Worm (Caenorhabditis elegans): ENCODE results near the gene epg-7.
"Not testable (repeated sequence)": the region's sequence is repeated elsewhere in the genome, so short reads cannot be mapped to it uniquely, and the experiment has no call there.

epg-7 gene

DNA sequence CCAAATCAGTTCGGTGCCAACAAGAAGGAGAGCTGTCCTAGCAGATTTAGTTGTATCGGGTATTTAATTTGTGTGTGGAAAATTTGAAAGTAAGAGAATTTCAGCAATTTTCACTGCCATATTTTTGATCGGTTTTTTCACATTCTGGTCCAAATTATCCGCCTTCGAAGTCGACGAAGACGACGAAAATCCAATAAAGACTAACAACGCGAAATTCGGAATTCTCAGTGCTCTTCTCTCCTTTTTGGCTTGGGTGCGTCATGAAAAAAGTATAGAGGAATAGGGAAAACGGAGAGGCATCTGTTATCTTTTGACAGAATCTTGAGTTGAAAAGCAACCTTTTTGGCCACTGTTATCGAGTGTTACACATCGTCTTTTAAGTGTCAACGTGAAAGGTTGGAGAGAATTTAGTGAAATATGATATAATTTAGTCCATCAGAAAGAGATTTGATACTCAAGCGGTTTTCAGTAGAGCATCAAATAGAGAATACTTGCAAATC, 6.4 kb upstream of the epg-7 start:
- TF ChIP-seq scrt-1 (GFP tag; IDR thresholded peaks at IDR 0.05) (no peak), hmg-4 (GFP tag; optimal IDR thresholded peaks at IDR 0.05) (no peak), flt-1 (GFP tag; IDR thresholded peaks at IDR 0.05) (no peak), tbx-37 (GFP tag; conservative IDR thresholded peaks at IDR 0.05) (no peak), sea-1 (GFP tag; conservative IDR thresholded peaks at IDR 0.05) (no peak), F13C5.2 (tag; optimal IDR thresholded peaks at IDR 0.05) (no peak), ceh-13 (GFP tag; optimal IDR thresholded peaks at IDR 0.05) (no peak), aly-1 (tag; optimal IDR thresholded peaks at IDR 0.05) (no peak), tra-4 (tag; optimal IDR thresholded peaks at IDR 0.05) (no peak), B0310.2 (tag; optimal IDR thresholded peaks at IDR 0.05) (no peak), ceh-36 (tag; optimal IDR thresholded peaks at IDR 0.05) (no peak), tbx-11 (GFP tag; IDR thresholded peaks at IDR 0.05) (no peak), ama-1 (optimal IDR thresholded peaks at IDR 0.05) (no peak), pes-1 (GFP tag; IDR thresholded peaks at IDR 0.05) (no peak), hnd-1 (tag; optimal IDR thresholded peaks at IDR 0.05) (no peak), hmbx-1 (tag; optimal IDR thresholded peaks at IDR 0.05) (no peak)

- no peak for TF ChIP-seq scrt-1 (GFP tag; IDR thresholded peaks at IDR 0.05)
- TF ChIP-seq ceh-13 (GFP tag; optimal IDR thresholded peaks at IDR 0.05): no peak
- no peak for TF ChIP-seq ceh-36 (tag; optimal IDR thresholded peaks at IDR 0.05)
- no peak for TF ChIP-seq ets-7 (tag; optimal IDR thresholded peaks at IDR 0.05)
Measured at ce11 chrX:7329601-7330000, 4.9 kb upstream of the epg-7 start, which contains the start of gene ttr-59. Gene ttr-59 (plus strand): TSS chrX:7329818.

DNA sequence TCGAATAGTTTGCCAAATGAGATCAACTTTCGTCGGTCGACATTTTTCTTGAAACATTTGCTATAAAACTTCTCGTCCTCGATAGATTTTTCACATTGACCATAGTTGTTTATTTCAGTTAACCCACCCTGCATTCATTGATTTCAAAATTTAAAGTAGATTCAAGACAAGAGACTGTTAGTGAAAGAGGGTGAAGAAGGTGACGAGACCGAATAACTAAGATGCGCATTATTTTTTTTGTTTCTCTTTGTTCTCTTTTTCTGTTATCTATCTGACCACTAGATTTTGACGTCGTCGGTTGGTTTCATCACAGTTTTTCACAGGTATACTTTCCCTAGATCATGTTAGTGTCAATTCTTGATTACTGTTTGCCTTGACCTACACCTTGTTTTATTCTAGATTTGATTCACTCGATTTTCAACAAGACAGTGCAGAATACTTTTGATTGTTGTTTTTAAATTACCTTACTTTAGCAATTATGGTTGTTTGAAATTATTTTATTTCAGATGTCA, 3.8 kb upstream of the epg-7 start, which contains the start of gene ttr-30:
Gene ttr-30 (plus strand): TSS at position 265 of the 512 bp plus-strand sequence.
- TF ChIP-seq hmbx-1 (tag; optimal IDR thresholded peaks at IDR 0.05) (no peak), tra-4 (tag; optimal IDR thresholded peaks at IDR 0.05) (no peak)

ce11 chrX:7340394-7340793, 5.9 kb downstream of the epg-7 start:
- no peak for TF ChIP-seq pes-1 (GFP tag; IDR thresholded peaks at IDR 0.05)
- no peak for TF ChIP-seq tbx-37 (GFP tag; conservative IDR thresholded peaks at IDR 0.05)
- TF ChIP-seq hnd-1 (tag; optimal IDR thresholded peaks at IDR 0.05): no peak
- no peak for TF ChIP-seq B0310.2 (tag; optimal IDR thresholded peaks at IDR 0.05)
- no peak for TF ChIP-seq sea-1 (GFP tag; conservative IDR thresholded peaks at IDR 0.05)
- TF ChIP-seq aly-1 (tag; optimal IDR thresholded peaks at IDR 0.05): no peak
- TF ChIP-seq ama-1 (optimal IDR thresholded peaks at IDR 0.05): peak; percentile 53
- TF ChIP-seq hmg-4 (GFP tag; optimal IDR thresholded peaks at IDR 0.05): peak; percentile 12

DNA sequence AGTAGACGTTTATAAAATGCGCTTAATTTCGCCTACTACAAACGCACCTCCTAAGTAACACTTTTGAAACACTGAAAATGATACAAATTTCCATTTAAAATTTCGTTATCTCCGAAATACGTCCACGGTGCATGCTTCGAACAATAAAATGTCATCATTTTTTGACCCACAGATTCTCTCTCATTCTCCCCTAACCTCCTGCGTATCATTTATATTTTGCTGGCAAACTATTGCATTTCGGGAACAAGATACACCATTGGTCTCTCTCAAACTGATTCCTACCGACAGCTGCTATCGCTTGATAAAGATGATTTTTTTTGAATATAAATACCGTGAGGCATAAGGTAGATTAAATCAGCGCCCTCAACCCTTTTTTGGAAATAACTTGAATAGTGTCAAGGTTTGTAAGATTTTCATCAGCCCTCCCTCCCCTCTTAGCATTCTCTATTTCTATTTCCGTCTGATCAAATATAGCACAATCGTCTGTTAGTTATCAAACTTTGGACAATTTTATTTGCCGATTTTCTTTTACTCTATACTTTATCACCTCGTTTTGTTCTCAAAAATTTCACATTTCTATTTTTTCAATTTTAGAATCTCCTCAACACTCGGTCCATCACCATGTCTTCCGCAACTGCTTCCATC, 6.5 kb downstream of the epg-7 start, which contains the start of gene C07D8.6:
Gene C07D8.6 (plus strand): TSS at position 595 of the 645 bp plus-strand sequence.
- TF ChIP-seq aly-1 (tag; optimal IDR thresholded peaks at IDR 0.05): no peak
- TF ChIP-seq hnd-1 (tag; optimal IDR thresholded peaks at IDR 0.05): no peak
- TF ChIP-seq ama-1 (optimal IDR thresholded peaks at IDR 0.05): no peak
- TF ChIP-seq tbx-37 (GFP tag; conservative IDR thresholded peaks at IDR 0.05): no peak
- TF ChIP-seq ceh-13 (GFP tag; optimal IDR thresholded peaks at IDR 0.05): no peak
- no peak for TF ChIP-seq tra-4 (tag; optimal IDR thresholded peaks at IDR 0.05)
- TF ChIP-seq hmbx-1 (tag; optimal IDR thresholded peaks at IDR 0.05): no peak
- no peak for TF ChIP-seq F13C5.2 (tag; optimal IDR thresholded peaks at IDR 0.05)
- no peak for TF ChIP-seq flt-1 (GFP tag; IDR thresholded peaks at IDR 0.05)
- TF ChIP-seq pes-1 (GFP tag; IDR thresholded peaks at IDR 0.05): no peak
- no peak for TF ChIP-seq B0310.2 (tag; optimal IDR thresholded peaks at IDR 0.05)
- TF ChIP-seq tbx-11 (GFP tag; IDR thresholded peaks at IDR 0.05): no peak
- TF ChIP-seq scrt-1 (GFP tag; IDR thresholded peaks at IDR 0.05): no peak
- no peak for TF ChIP-seq ets-7 (tag; optimal IDR thresholded peaks at IDR 0.05)
- no peak for TF ChIP-seq hmg-4 (GFP tag; optimal IDR thresholded peaks at IDR 0.05)

- TF ChIP-seq flt-1 (GFP tag; IDR thresholded peaks at IDR 0.05) (no peak), F13C5.2 (tag; optimal IDR thresholded peaks at IDR 0.05) (no peak), hnd-1 (tag; optimal IDR thresholded peaks at IDR 0.05) (no peak), tra-4 (tag; optimal IDR thresholded peaks at IDR 0.05) (no peak), ceh-36 (tag; optimal IDR thresholded peaks at IDR 0.05) (no peak), ama-1 (optimal IDR thresholded peaks at IDR 0.05) (no peak), pes-1 (GFP tag; IDR thresholded peaks at IDR 0.05) (no peak), ets-7 (tag; optimal IDR thresholded peaks at IDR 0.05) (no peak), sea-1 (GFP tag; conservative IDR thresholded peaks at IDR 0.05) (no peak), scrt-1 (GFP tag; IDR thresholded peaks at IDR 0.05) (no peak), ceh-13 (GFP tag; optimal IDR thresholded peaks at IDR 0.05) (no peak)
Measured at ce11 chrX:7343218-7343617, 8.7 kb downstream of the epg-7 start.

DNA sequence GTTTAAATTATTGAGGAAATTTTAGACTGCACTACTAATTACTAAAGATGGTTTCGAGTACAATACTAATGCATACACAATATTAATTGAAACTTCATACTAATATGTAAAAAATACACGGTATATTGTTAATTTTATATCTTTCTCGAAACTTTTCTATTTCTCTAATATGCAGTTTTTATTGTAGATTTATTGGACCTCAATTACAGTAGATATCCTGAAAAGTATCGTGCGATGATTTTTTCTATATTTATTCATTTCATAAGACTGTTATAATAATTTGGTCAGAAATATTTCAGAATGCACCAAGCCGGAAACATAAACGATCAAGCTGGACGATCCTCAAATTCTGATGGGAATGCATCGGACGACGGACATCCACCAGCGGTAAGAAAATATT, 9.2 kb downstream of the epg-7 start, which contains the start of gene C07D8.5:
Gene C07D8.5 (plus strand): TSS at position 301 of the 400 bp plus-strand sequence.
- TF ChIP-seq ceh-13 (GFP tag; optimal IDR thresholded peaks at IDR 0.05) (no peak), tra-4 (tag; optimal IDR thresholded peaks at IDR 0.05) (no peak), tbx-37 (GFP tag; conservative IDR thresholded peaks at IDR 0.05) (no peak), scrt-1 (GFP tag; IDR thresholded peaks at IDR 0.05) (no peak), ama-1 (optimal IDR thresholded peaks at IDR 0.05) (no peak), tbx-11 (GFP tag; IDR thresholded peaks at IDR 0.05) (no peak), flt-1 (GFP tag; IDR thresholded peaks at IDR 0.05) (no peak), sea-1 (GFP tag; conservative IDR thresholded peaks at IDR 0.05) (no peak)

DNA sequence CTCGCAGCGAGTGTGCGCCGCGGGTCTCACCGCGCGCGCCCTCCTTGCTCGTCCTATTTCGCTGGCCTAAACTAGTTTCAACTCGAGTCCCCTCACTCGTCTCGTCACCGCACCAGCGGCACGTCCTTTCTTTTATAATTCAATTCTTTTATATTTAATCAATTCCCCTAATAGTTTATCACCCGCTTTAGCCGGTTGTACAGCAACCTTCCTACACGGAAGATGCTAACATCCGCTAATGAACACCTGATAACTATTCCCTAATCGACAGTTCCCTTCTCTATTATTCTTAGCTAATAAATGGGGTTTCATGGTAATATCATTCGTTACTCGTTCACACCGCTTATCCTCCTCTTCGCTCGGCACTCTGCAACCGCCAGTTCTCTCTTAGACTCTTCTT, 30.8 kb downstream of the epg-7 start, which contains the start of gene C56G3.2:
Gene C56G3.2 (plus strand): TSS at position 301 of the 400 bp plus-strand sequence.
- TF ChIP-seq aly-1 (tag; optimal IDR thresholded peaks at IDR 0.05); sea-1 (GFP tag; conservative IDR thresholded peaks at IDR 0.05); hnd-1 (tag; optimal IDR thresholded peaks at IDR 0.05): not testable (repeated sequence)

Measured in whole organism, early embryonic.